Worm (Caenorhabditis elegans) whole organism, early embryonic: ENCODE data around the gene jnk-1.

Source experiments
- ama-1 ChIP-seq: fragments of 150-350 bp; optimal IDR thresholded peaks from 2 replicates; lab custom pipeline; 2014
- ceh-36 ChIP-seq: sonication (generic microtip); optimal IDR thresholded peaks from 2 replicates; lab custom pipeline; 2016; ENCODE audit warnings: missing genetic modification characterization, inconsistent platforms, missing compliant biosample characterization
- flt-1 ChIP-seq: fragments of 200-800 bp; sonication (Bioruptor generic); IDR thresholded peaks from 2 replicates; pipeline ENCODE4 v1.3.6; 2022; ENCODE audit warnings: missing genetic modification characterization, missing compliant biosample characterization
- tbx-11 ChIP-seq: fragments of 200-800 bp; sonication (Bioruptor generic); IDR thresholded peaks from 2 replicates; pipeline ENCODE4 v1.3.6; 2022; ENCODE audit warnings: missing genetic modification characterization, missing compliant biosample characterization

DNA sequence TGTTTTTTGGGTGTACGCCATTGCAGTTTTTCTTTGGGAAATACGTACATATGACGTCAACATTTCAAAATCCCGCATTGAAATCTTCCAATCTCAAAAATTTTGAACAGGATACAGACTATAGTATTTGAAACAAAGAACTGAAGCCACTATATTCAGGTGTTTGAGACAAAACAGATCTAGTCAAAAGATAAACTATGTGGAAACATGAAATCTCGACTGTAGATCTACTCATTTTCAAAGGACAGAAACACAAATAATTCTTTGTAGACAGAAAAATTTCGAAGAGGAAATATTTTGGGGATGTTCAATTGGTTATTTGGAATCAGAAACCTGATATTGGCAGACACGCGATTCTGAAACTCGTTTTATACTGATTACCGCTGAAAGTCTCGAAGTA lies 31.9 kb upstream of the jnk-1 start:
- no peak for TF ChIP-seq tbx-11
- no peak for TF ChIP-seq ama-1 (lab: Kevin White, UChicago)
- no peak for TF ChIP-seq ceh-36 (tag; lab: Kevin White, UChicago)
- no peak for TF ChIP-seq flt-1 (GFP tag; lab: Robert Waterston, UW)
